Worm (Caenorhabditis elegans) whole organism, L3 larva: ENCODE results near the gene Y32G9A.5.

ENCODE experiments used
- aly-2 ChIP-seq: fragments of 150-350 bp; optimal IDR thresholded peaks from 2 replicates; lab custom pipeline; 2014; ENCODE audit warnings: missing biosample characterization, missing genetic modification characterization
- ama-1 ChIP-seq: fragments of 150-350 bp; optimal IDR thresholded peaks from 2 replicates; lab custom pipeline; 2018
- ceh-16 ChIP-seq: sonication (generic microtip); optimal IDR thresholded peaks from 2 replicates; lab custom pipeline; 2017; ENCODE audit warnings: missing biosample characterization, missing genetic modification characterization
- ceh-28 ChIP-seq: fragments of 150-350 bp; optimal IDR thresholded peaks from 2 replicates; lab custom pipeline; 2014; ENCODE audit warnings: missing biosample characterization, missing genetic modification reagents, missing genetic modification characterization
- ceh-82 ChIP-seq: fragments of 150-350 bp; optimal IDR thresholded peaks from 2 replicates; lab custom pipeline; 2014; ENCODE audit warnings: missing biosample characterization, missing genetic modification characterization
- daf-12 ChIP-seq: fragments of 150-350 bp; optimal IDR thresholded peaks from 2 replicates; lab custom pipeline; 2014; ENCODE audit warnings: missing biosample characterization, missing genetic modification reagents, missing genetic modification characterization
- egl-27 ChIP-seq: sonication (generic microtip); optimal IDR thresholded peaks from 4 replicates; lab custom pipeline; 2017; ENCODE audit warnings: missing biosample characterization, missing genetic modification reagents, missing genetic modification characterization
- egl-5 ChIP-seq: fragments of 150-350 bp; optimal IDR thresholded peaks from 2 replicates; lab custom pipeline; 2017; ENCODE audit warnings: missing biosample characterization, missing genetic modification reagents, missing genetic modification characterization, inconsistent platforms
- elt-2 ChIP-seq: sonication (generic microtip); optimal IDR thresholded peaks from 2 replicates; lab custom pipeline; 2016; ENCODE audit warnings: missing genetic modification reagents, mild to moderate bottlenecking, missing genetic modification characterization, missing compliant biosample characterization
- elt-3 ChIP-seq, 3 experiments: fragments of 150-350 bp in 1 of 3; sonication (generic microtip) in 2 of 3; optimal IDR thresholded peaks; 2 replicates in 2 of 3; 4 replicates in 1 of 3; lab custom pipeline; 2014 to 2017; ENCODE audit warnings: missing biosample characterization in 3 of 3, missing genetic modification characterization in 3 of 3
- eor-1 ChIP-seq, 2 experiments: fragments of 150-350 bp; optimal IDR thresholded peaks; 2 replicates each; lab custom pipeline; 2014 to 2018; ENCODE audit warnings: missing biosample characterization in 2 of 2, missing genetic modification characterization in 2 of 2
- fkh-10 ChIP-seq: sonication (generic microtip); optimal IDR thresholded peaks from 2 replicates; lab custom pipeline; 2017; ENCODE audit warnings: missing biosample characterization, missing genetic modification reagents, missing genetic modification characterization
- fkh-2 ChIP-seq: fragments of 150-350 bp; optimal IDR thresholded peaks from 2 replicates; lab custom pipeline; 2014; ENCODE audit warnings: missing biosample characterization, missing genetic modification reagents, missing genetic modification characterization
- hmg-11 ChIP-seq: sonication (generic microtip); optimal IDR thresholded peaks from 2 replicates; lab custom pipeline; 2016; ENCODE audit warnings: missing genetic modification characterization, missing compliant biosample characterization
- lin-15B ChIP-seq: fragments of 150-350 bp; optimal IDR thresholded peaks from 2 replicates; lab custom pipeline; 2014; ENCODE audit warnings: missing biosample characterization, missing genetic modification characterization
- lin-39 ChIP-seq: fragments of 150-350 bp; optimal IDR thresholded peaks from 2 replicates; lab custom pipeline; 2018; ENCODE audit warnings: missing biosample characterization, missing genetic modification reagents, missing genetic modification characterization
- lsy-12 ChIP-seq: sonication (generic microtip); optimal IDR thresholded peaks from 2 replicates; lab custom pipeline; 2016; ENCODE audit warnings: mild to moderate bottlenecking, missing genetic modification characterization, missing compliant biosample characterization
- mdl-1 ChIP-seq: fragments of 150-350 bp; optimal IDR thresholded peaks from 2 replicates; lab custom pipeline; 2014; ENCODE audit warnings: missing biosample characterization, missing genetic modification characterization
- mml-1 ChIP-seq: fragments of 150-350 bp; sonication (generic microtip); optimal IDR thresholded peaks from 3 replicates; lab custom pipeline; 2014; ENCODE audit warnings: missing biosample characterization, missing genetic modification characterization
- nfya-1 ChIP-seq: sonication (generic microtip); optimal IDR thresholded peaks from 2 replicates; lab custom pipeline; 2017; ENCODE audit warnings: missing genetic modification characterization, mild to moderate bottlenecking, missing compliant biosample characterization, antibody characterized with exemption, moderate library complexity; ENCODE audit not compliant: insufficient read depth
- nhr-11 ChIP-seq: fragments of 150-350 bp; optimal IDR thresholded peaks from 2 replicates; lab custom pipeline; 2014; ENCODE audit warnings: missing biosample characterization, missing genetic modification characterization
- nhr-23 ChIP-seq: fragments of 150-350 bp; optimal IDR thresholded peaks from 2 replicates; lab custom pipeline; 2014; ENCODE audit warnings: missing biosample characterization, missing genetic modification reagents, missing genetic modification characterization
- nhr-237 ChIP-seq: fragments of 150-350 bp; optimal IDR thresholded peaks from 2 replicates; lab custom pipeline; 2014; ENCODE audit warnings: missing biosample characterization, missing genetic modification characterization
- nhr-25 ChIP-seq: sonication (generic microtip); optimal IDR thresholded peaks from 2 replicates; lab custom pipeline; 2017; ENCODE audit warnings: missing biosample characterization, missing genetic modification characterization
- nhr-28 ChIP-seq: fragments of 150-350 bp; optimal IDR thresholded peaks from 2 replicates; lab custom pipeline; 2014; ENCODE audit warnings: missing biosample characterization, missing genetic modification characterization
- nhr-43 ChIP-seq: sonication (generic microtip); optimal IDR thresholded peaks from 2 replicates; lab custom pipeline; 2016; ENCODE audit warnings: mild to moderate bottlenecking, missing genetic modification characterization, missing compliant biosample characterization; ENCODE audit not compliant: poor library complexity, severe bottlenecking
- nhr-67 ChIP-seq: fragments of 150-350 bp; optimal IDR thresholded peaks from 2 replicates; lab custom pipeline; 2014; ENCODE audit warnings: missing biosample characterization, missing genetic modification characterization
- nhr-76 ChIP-seq: fragments of 150-350 bp; sonication (generic microtip); optimal IDR thresholded peaks from 5 replicates; lab custom pipeline; 2014; ENCODE audit warnings: missing biosample characterization, missing genetic modification characterization
- nhr-77 ChIP-seq: fragments of 150-350 bp; optimal IDR thresholded peaks from 2 replicates; lab custom pipeline; 2014; ENCODE audit warnings: missing biosample characterization, missing genetic modification characterization
- pha-4 ChIP-seq: fragments of 150-350 bp; optimal IDR thresholded peaks from 2 replicates; lab custom pipeline; 2014; ENCODE audit warnings: missing biosample characterization, missing genetic modification reagents, missing genetic modification characterization
- pqm-1 ChIP-seq: fragments of 150-350 bp; optimal IDR thresholded peaks from 2 replicates; lab custom pipeline; 2017; ENCODE audit warnings: missing biosample characterization, missing genetic modification characterization, inconsistent platforms
- skn-1 ChIP-seq: fragments of 150-350 bp; optimal IDR thresholded peaks from 2 replicates; lab custom pipeline; 2014; ENCODE audit warnings: missing biosample characterization, missing genetic modification characterization
- tbx-2 ChIP-seq: sonication (generic microtip); optimal IDR thresholded peaks from 2 replicates; lab custom pipeline; 2016; ENCODE audit warnings: mild to moderate bottlenecking, missing genetic modification characterization, missing compliant biosample characterization
- unc-39 ChIP-seq: sonication (generic microtip); optimal IDR thresholded peaks from 4 replicates; lab custom pipeline; 2017; ENCODE audit warnings: missing biosample characterization, missing genetic modification characterization
- ztf-11 ChIP-seq: fragments of 150-350 bp; optimal IDR thresholded peaks from 2 replicates; lab custom pipeline; 2014; ENCODE audit warnings: missing biosample characterization, missing genetic modification characterization
- ztf-4 ChIP-seq: fragments of 150-350 bp; optimal IDR thresholded peaks from 2 replicates; lab custom pipeline; 2014; ENCODE audit warnings: missing biosample characterization, missing genetic modification characterization

Gene Y32G9A.5

ce11 chrV:1874827-1875226 lies 32.6 kb upstream of the Y32G9A.5 start:
- TF ChIP-seq nhr-25 (tag; lab: Kevin White, UChicago), result no peak
- TF ChIP-seq ceh-16 (tag; lab: Kevin White, UChicago), result no peak
- TF ChIP-seq elt-2 (tag; lab: Kevin White, UChicago), result no peak
- no peak for TF ChIP-seq ceh-28

DNA sequence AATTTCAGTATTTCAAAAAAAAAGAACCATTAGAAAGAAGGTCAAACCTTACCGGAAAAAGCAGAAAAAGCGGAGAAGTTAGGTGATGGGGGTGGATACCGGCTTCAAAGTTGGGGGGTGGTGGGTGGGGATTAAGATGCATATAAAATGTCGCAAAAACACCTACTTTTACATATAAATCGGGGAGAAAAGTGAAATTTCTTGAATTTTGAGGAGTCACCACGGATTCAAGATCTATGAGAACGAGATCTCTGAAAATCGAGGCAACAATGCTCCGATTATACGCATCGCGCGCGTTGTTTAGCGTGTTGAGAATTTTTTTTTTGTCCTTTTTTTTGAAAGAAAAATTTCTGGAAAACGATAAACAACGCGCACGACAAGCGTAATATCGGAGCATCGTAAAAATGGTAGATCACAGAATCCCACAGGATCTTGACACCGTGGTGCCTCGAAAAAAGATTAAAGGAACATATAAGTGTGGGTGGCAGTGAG lies 31.9 kb upstream of the Y32G9A.5 start:
- TF ChIP-seq pha-4 (tag; lab: Kevin White, UChicago), result peak; percentile 10
- TF ChIP-seq mdl-1 (tag; lab: Kevin White, UChicago), result no peak
- TF ChIP-seq unc-39 (tag; lab: Kevin White, UChicago), result no peak
- TF ChIP-seq elt-2 (tag; lab: Kevin White, UChicago), result peak; percentile 33
- peak; percentile 0 for TF ChIP-seq lin-15B (tag; lab: Kevin White, UChicago)
- TF ChIP-seq ztf-4 (tag; lab: Kevin White, UChicago), result peak; percentile 74
- TF ChIP-seq skn-1 (tag; lab: Kevin White, UChicago), result no peak
- TF ChIP-seq ama-1 (lab: Kevin White, UChicago), result peak; percentile 75
- no peak for TF ChIP-seq egl-5
- no peak for TF ChIP-seq elt-3 (tag; optimal IDR thresholded peaks at IDR 0.05; lab: Kevin White, UChicago)
- TF ChIP-seq nhr-77 (tag; lab: Kevin White, UChicago), result no peak
- peak; percentile 84 for TF ChIP-seq lsy-12 (tag; lab: Kevin White, UChicago)
- TF ChIP-seq, all 47 proteins: peak for 6

DNA sequence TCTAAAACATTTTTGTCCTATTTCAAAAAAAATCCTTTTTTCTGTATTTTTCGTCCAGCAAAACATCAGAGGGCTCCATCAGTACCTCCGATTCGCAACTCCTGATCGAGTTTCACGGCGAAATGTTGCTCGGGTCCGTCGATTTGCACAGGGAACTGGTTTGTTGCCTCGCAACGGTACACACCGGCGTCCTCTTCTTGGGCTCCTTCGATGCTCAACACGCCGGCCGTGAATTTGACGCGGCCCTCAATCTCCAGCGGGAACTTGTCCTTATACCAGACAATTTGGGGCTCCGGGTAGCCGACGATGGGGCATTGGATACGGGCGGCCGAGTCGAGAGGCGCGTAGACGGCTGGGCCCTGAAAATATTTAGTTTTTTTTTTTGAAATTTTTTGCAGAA lies 29.4 kb upstream of the Y32G9A.5 start:
- TF ChIP-seq lin-15B (tag; lab: Kevin White, UChicago), result no peak
- TF ChIP-seq nhr-76 (tag; lab: Kevin White, UChicago), result no peak
- no peak for TF ChIP-seq ceh-28
- TF ChIP-seq egl-27 (tag; lab: Kevin White, UChicago), result no peak
- no peak for TF ChIP-seq lin-39 (tag; lab: Kevin White, UChicago)
- TF ChIP-seq egl-5, result no peak
- TF ChIP-seq fkh-10 (GFP tag; lab: Kevin White, UChicago), result no peak
- no peak for TF ChIP-seq elt-3 (tag; optimal IDR thresholded peaks at IDR 0.05; lab: Kevin White, UChicago)
- no peak for TF ChIP-seq ztf-11 (tag; lab: Kevin White, UChicago)

- TF ChIP-seq unc-39 (tag; lab: Kevin White, UChicago) (no peak), pqm-1 (tag; lab: Kevin White, UChicago) (peak; percentile 51), eor-1 (tag; optimal IDR thresholded peaks at IDR 0.05; lab: Kevin White, UChicago) (no peak), egl-27 (tag; lab: Kevin White, UChicago) (no peak), aly-2 (no peak), nhr-25 (tag; lab: Kevin White, UChicago) (no peak), pha-4 (tag; lab: Kevin White, UChicago) (peak; percentile 61), nhr-67 (no peak), elt-2 (tag; lab: Kevin White, UChicago) (peak; percentile 78), mml-1 (tag; lab: Kevin White, UChicago) (no peak)
Measured at ce11 chrV:1883131-1883530, 24.3 kb upstream of the Y32G9A.5 start.

DNA sequence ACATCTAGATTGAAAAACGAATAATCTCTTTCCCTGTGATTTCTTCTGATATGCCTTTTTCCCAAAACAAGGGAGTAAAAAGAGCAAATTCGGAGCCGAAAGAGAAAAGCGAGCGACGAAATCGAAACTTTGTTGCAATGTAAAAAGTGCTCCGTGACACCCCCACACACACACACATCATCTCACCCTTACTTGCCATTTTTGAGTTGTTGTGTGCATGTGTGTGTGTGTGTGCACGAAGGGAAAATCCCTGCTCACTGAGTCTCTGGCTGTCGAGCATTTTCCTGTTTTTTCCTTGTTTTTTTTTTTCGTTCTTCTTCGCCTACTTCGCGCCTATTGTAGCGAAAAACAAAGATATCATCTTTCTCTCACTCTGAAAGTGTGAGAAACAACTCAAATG lies 20.5 kb upstream of the Y32G9A.5 start:
- TF ChIP-seq nfya-1 (tag; lab: Kevin White, UChicago), result peak; percentile 7
- TF ChIP-seq tbx-2 (tag; lab: Kevin White, UChicago), result no peak
- TF ChIP-seq ztf-11 (tag; lab: Kevin White, UChicago), result no peak
- peak; percentile 16 for TF ChIP-seq hmg-11 (tag; lab: Kevin White, UChicago)
- TF ChIP-seq nhr-11 (tag; lab: Kevin White, UChicago), result no peak
- TF ChIP-seq ceh-82 (tag; lab: Kevin White, UChicago), result no peak
- TF ChIP-seq fkh-10 (GFP tag; lab: Kevin White, UChicago), result no peak
- TF ChIP-seq eor-1 (tag; optimal IDR thresholded peaks at IDR 0.05; lab: Kevin White, UChicago), result no peak
- no peak for TF ChIP-seq nhr-77 (tag; lab: Kevin White, UChicago)
- TF ChIP-seq elt-2 (tag; lab: Kevin White, UChicago), result no peak
- no peak for TF ChIP-seq pqm-1 (tag; lab: Kevin White, UChicago)
- TF ChIP-seq lin-39 (tag; lab: Kevin White, UChicago), result peak; percentile 39
- TF ChIP-seq nhr-76 (tag; lab: Kevin White, UChicago), result no peak
- no peak for TF ChIP-seq ceh-16 (tag; lab: Kevin White, UChicago)
- no peak for TF ChIP-seq nhr-67
- TF ChIP-seq egl-5, result no peak
- TF ChIP-seq nhr-43, result no peak
- no peak for TF ChIP-seq skn-1 (tag; lab: Kevin White, UChicago)
- TF ChIP-seq nhr-237 (tag; lab: Kevin White, UChicago), result no peak
- TF ChIP-seq ceh-28, result no peak
- TF ChIP-seq nhr-28, result no peak
- no peak for TF ChIP-seq daf-12 (tag; lab: Kevin White, UChicago)
- no peak for TF ChIP-seq fkh-2 (tag; lab: Kevin White, UChicago)
- TF ChIP-seq nhr-23 (tag; lab: Kevin White, UChicago), result no peak
- TF ChIP-seq unc-39 (tag; lab: Kevin White, UChicago), result no peak
